Fruit fly (Drosophila melanogaster): ENCODE data around the gene scaf6.

Gene scaf6

DNA sequence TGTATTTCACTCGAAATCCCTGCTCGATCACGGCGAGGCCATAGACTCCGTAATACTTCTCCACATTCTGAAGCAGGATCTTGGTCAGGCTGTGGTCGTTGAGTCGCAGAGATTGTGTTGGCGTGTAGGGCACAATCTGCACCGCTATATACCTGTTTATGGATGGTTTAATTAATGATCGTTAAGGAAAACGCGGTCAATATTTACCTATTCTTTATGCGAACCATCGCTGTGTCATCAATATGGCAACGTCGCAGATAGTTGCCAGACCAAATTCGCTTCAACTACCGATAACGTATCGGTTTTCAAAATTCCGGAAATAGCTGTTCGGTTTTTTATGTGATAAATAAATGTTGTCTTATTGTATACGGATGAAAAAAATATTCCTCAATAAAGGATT, 2.4 kb upstream of the scaf6 start, which contains the start of gene Pop5:
Gene Pop5 (minus strand): TSS at position 240 of the 400 bp plus-strand sequence.
- TF ChIP-seq pan (optimal IDR thresholded peaks at IDR 0.05) (no peak), psq (optimal IDR thresholded peaks at IDR 0.05) (no peak), CG8478 (optimal IDR thresholded peaks at IDR 0.05) (no peak), usp (GFP tag; optimal IDR thresholded peaks at IDR 0.05) (no peak), Dll (optimal IDR thresholded peaks at IDR 0.05) (no peak), EcR (GFP tag; optimal IDR thresholded peaks at IDR 0.05) (no peak)

DNA sequence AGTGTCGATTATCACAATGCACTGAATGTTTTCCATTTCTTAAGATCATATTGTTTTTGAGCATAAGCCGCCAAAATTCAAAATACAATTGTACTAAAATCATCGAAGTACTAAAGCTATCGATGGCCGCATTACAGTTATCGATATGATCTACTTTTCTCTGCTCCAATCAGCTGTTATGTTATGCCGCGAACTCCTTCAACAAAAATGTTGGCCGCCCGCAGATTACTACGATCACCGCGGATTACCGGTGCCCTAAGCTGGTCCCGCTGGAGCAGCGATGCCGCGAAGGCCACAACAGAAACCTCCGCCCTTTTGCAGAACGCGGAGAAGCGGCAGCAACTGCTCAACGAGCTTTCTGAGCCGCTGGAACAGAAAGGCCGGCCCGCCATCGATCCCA, 6.9 kb downstream of the scaf6 start, which contains the start of gene beg:
Gene beg (plus strand): TSS at position 177 of the 400 bp plus-strand sequence.
- no peak for TF ChIP-seq EcR (GFP tag; optimal IDR thresholded peaks at IDR 0.05)
- TF ChIP-seq Dll (optimal IDR thresholded peaks at IDR 0.05), result no peak
- no peak for TF ChIP-seq usp (GFP tag; optimal IDR thresholded peaks at IDR 0.05)
- no peak for TF ChIP-seq psq (optimal IDR thresholded peaks at IDR 0.05)
- TF ChIP-seq CG8478 (optimal IDR thresholded peaks at IDR 0.05), result no peak
- no peak for TF ChIP-seq pan (optimal IDR thresholded peaks at IDR 0.05)

DNA sequence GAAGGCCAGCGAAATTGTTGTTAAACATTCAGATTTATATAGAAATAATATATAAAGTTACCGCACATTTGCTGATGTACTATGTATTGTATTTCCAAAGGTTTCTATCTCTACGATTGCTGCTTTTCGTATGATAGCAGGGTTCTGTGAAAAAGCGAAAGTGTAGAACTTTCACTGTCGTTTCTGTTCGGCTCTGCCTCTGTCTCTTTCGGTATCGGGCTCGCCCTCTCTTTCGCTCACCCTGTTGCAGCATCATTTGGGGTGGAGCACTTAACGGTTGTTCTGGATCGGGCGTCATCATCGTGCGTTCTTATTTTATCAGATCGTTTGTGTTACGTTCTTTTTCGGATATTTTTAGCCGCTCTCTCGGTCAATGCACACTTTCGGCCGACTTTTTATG, 9.1 kb downstream of the scaf6 start:
- TF ChIP-seq CG8478 (optimal IDR thresholded peaks at IDR 0.05) (no peak), EcR (GFP tag; optimal IDR thresholded peaks at IDR 0.05) (no peak), usp (GFP tag; optimal IDR thresholded peaks at IDR 0.05) (no peak), psq (optimal IDR thresholded peaks at IDR 0.05) (no peak), pan (optimal IDR thresholded peaks at IDR 0.05) (no peak), Dll (optimal IDR thresholded peaks at IDR 0.05) (no peak)

DNA sequence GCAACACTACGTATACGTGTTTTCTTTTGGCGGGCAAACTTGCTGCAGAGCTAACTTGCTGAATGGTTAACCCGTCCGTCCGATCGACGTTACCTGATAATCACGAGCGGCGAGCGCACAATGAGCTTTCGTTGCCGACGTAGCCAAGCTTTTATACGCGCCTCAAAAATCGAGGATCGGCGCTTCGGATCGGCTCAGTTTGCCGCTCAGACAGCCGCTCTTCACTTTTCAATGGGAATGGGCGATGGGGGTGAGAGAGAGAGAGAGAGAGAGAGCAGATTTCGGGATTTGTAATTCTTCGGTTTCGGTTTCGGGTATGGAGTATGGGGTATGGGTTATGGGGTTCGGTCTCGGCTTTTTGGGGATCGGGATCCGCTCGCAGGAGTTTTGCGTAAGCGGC, 10.4 kb downstream of the scaf6 start, which contains the start of gene Ilp8:
Gene Ilp8 (minus strand): TSS at position 110 of the 400 bp plus-strand sequence.
- TF ChIP-seq Dll (optimal IDR thresholded peaks at IDR 0.05) (peak; percentile 63), CG8478 (optimal IDR thresholded peaks at IDR 0.05) (no peak), psq (optimal IDR thresholded peaks at IDR 0.05) (no peak)

DNA sequence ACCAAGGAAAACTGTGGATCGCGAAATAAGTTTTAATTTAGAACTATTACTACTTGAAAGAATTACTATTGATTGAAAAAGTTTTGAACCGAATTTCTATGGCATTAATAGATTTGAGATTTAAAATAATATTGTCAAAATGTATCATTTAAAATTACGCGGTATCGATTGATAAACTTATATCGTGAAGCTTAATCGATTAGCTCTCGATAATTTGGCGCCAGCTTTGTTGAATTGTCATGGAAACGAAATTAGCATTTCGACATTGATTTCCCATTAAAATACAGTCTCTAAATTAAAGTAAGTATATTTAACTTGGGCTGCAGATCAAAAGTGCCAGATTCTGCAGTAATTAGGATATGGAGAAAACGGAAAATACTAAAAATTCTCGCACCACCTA, 15.1 kb downstream of the scaf6 start, which contains the start of gene CG7730:
Gene CG7730 (plus strand): TSS at position 206 of the 400 bp plus-strand sequence.
- TF ChIP-seq Dll (optimal IDR thresholded peaks at IDR 0.05) (no peak), psq (optimal IDR thresholded peaks at IDR 0.05) (no peak), usp (GFP tag; optimal IDR thresholded peaks at IDR 0.05) (no peak), pan (optimal IDR thresholded peaks at IDR 0.05) (no peak), EcR (GFP tag; optimal IDR thresholded peaks at IDR 0.05) (no peak), CG8478 (optimal IDR thresholded peaks at IDR 0.05) (no peak)

DNA sequence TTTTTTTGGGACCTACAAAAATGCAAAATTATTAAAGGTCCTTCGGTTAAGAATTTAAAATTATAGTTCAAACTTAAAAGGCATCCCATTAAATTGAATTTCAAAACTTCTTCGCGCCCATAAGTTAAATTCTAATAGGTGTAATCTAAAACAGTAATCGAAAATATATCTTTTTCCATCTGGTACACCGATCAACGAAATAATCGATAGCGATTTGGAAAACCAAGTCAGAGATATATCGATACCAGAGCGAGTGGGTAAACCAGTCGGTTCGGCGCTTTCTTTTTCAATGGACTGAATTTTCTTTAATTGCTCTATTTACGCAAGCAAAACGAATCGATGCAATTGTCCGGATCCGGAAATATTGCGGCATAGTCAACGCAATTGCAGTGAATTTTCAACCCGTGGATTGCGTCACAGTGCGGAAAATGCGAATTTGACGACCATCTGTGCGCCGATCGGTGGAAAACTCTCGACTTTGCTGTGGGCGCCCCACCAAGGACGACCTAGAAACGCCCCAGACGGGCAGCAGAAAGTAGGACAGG, 18.2 kb downstream of the scaf6 start, which contains the start of gene Fit2:
Gene Fit2 (plus strand): TSS at position 234 of the 545 bp plus-strand sequence.
- TF ChIP-seq psq (optimal IDR thresholded peaks at IDR 0.05), result no peak
- no peak for TF ChIP-seq Dll (optimal IDR thresholded peaks at IDR 0.05)
- TF ChIP-seq pan (optimal IDR thresholded peaks at IDR 0.05), result no peak
- no peak for TF ChIP-seq CG8478 (optimal IDR thresholded peaks at IDR 0.05)
- no peak for TF ChIP-seq EcR (GFP tag; optimal IDR thresholded peaks at IDR 0.05)
- no peak for TF ChIP-seq usp (GFP tag; optimal IDR thresholded peaks at IDR 0.05)

DNA sequence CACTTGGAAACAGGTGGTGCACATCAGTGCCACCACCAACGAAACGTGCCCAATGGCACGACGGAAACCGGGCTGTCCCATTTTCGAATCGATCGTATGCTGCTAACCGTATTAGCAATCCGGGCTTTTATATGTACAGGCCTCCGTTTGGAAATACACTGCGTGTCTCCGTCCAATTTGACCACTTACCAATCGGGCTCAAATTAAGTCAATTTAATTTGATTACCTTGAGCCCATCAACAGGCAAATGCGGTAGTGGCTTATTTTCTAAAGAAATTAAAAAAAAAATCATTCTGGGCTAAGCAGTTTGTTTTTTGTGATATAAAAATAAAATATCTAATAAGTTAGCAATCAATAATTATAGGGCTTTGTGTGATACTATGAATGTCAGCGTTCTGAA, 18.7 kb downstream of the scaf6 start, which contains the start of gene a10:
Gene a10 (minus strand): TSS at position 101 of the 400 bp plus-strand sequence.
- TF ChIP-seq psq (optimal IDR thresholded peaks at IDR 0.05) (no peak), EcR (GFP tag; optimal IDR thresholded peaks at IDR 0.05) (no peak), CG8478 (optimal IDR thresholded peaks at IDR 0.05) (no peak), Dll (optimal IDR thresholded peaks at IDR 0.05) (no peak), pan (optimal IDR thresholded peaks at IDR 0.05) (no peak), usp (GFP tag; optimal IDR thresholded peaks at IDR 0.05) (no peak)

DNA sequence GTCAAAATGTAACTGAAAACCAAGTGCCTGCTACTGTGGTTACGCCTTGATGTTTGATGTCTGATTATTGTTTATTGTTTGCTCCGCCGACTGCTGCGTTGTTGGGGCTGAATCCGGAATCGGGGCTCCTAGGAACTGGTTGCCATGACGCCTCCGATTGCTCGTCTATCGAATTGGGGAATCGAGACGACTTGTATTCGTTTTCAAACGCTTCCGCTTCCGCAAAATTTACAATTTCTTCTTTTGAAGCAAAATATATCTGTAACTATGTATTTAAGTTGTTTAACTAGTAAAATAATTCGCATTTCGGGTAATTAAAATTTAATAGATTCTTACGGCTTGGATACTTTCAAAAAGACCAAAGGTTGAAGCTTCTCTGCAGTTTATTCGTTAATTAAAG, 19.6 kb downstream of the scaf6 start, which contains the start of gene CG6652:
Gene CG6652 (minus strand): TSS at position 101 of the 400 bp plus-strand sequence.
- no peak for TF ChIP-seq psq (optimal IDR thresholded peaks at IDR 0.05)
- no peak for TF ChIP-seq Dll (optimal IDR thresholded peaks at IDR 0.05)
- TF ChIP-seq EcR (GFP tag; optimal IDR thresholded peaks at IDR 0.05), result no peak
- TF ChIP-seq pan (optimal IDR thresholded peaks at IDR 0.05), result no peak
- no peak for TF ChIP-seq CG8478 (optimal IDR thresholded peaks at IDR 0.05)
- no peak for TF ChIP-seq usp (GFP tag; optimal IDR thresholded peaks at IDR 0.05)

DNA sequence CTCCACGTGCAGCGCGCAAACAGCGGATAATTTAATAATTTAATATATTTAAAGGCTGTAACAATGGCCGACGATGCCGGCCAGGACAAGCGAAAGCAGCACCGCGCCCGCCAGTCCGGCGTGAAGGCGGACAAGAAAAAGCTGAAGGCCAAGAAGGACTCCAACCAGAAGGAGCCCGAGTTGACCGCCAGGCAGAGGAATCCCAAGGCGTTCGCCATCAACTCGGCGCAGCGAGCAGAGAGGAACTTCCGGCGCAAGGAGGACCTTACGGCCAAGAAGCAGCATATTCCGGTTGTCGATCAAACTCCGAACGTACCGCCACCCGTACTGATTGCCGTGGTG, 25.8 kb downstream of the scaf6 start:
- TF ChIP-seq usp (GFP tag; optimal IDR thresholded peaks at IDR 0.05), result no peak
- TF ChIP-seq Dll (optimal IDR thresholded peaks at IDR 0.05), result peak; percentile 24

DNA sequence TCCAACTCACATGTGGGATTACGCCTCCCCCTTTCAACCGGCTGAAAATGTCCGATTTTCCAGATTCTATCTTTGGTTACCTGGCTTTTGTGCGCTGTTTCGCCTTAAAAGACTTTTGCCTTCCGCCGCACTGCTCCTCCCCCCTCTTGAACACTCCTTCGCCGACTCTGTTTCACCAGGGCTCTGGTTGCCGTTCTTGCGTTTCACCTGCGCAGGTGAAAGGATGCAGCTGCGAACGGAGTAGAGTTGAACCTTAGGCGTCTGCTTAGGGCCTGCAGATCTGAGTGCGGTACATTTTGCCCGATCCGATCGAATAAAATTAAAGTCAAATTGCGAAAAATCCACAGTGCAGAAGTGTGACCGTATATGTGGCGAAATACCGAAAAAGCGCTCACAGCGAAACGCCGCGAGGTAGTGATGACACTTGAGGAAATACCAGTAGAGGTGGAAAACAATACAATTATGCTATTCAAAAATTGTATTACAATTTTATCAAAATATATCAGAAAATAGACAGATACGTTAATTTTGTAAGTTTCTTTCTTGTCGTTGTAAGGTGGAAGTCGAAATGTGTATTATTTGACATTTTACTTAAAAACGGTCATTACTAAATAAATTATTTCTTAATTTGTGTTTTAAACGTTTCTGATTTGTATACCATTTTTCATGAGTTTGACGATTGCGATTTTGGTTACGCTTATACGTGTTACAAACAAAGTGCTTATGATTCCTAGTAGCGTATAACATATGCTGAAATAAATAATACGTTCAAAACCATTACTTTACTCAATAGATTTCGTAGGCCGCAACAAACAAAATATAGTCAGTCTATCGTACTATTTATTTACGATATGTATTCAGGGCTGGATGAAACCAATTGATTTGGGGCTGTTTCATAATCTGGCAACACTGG, 26.5 kb downstream of the scaf6 start, which contains the start of the genes CG6664 and CG7728:
Gene CG6664 (minus strand): TSS at position 518 of the 913 bp plus-strand sequence.
Gene CG7728 (plus strand): TSS at position 874 of the 913 bp plus-strand sequence.
- TF ChIP-seq CG8478 (optimal IDR thresholded peaks at IDR 0.05), result no peak
- no peak for TF ChIP-seq pan (optimal IDR thresholded peaks at IDR 0.05)
- no peak for TF ChIP-seq EcR (GFP tag; optimal IDR thresholded peaks at IDR 0.05)
- TF ChIP-seq Dll (optimal IDR thresholded peaks at IDR 0.05), result no peak
- no peak for TF ChIP-seq usp (GFP tag; optimal IDR thresholded peaks at IDR 0.05)
- no peak for TF ChIP-seq psq (optimal IDR thresholded peaks at IDR 0.05)

DNA sequence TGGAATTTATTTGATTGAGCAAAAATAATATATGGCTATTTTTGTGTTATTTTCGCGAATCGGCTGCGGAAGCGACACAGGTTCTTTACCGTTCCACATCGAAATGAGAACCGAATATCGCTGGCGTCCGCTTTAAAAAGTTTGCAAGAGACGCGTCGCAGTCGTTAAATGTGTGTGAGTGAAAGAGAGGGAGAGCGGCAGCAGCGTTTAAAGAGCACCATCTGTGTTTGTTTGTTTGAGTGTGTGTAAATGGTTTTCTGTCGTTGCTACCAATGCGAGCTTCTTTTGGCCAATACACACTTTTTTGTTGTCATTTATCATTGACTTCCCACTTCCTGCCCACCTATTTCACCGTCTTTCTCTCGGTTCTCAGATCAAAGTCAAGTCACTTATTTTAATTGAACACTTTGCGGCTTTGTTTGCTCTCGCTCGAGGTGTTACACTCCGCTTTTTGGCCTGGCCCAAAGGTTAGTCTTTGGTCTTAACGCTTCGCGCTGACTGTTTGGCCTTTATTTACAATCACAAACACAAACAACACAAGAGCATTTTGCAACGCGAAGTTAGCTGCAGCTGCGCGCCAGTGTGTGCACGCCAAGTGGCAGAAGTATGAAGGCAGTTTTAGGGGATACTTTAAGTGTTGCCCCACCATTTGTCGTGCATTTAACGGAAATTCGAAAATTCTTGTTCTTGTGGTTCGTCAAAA, 30.2 kb downstream of the scaf6 start, which contains the start of gene CG3764:
Gene CG3764 (minus strand): TSS at position 549 of the 703 bp plus-strand sequence.
- TF ChIP-seq Dll (optimal IDR thresholded peaks at IDR 0.05) (peak; percentile 74), usp (GFP tag; optimal IDR thresholded peaks at IDR 0.05) (no peak), EcR (GFP tag; optimal IDR thresholded peaks at IDR 0.05) (no peak)
